Fruit fly (Drosophila melanogaster) whole organism, embryonic: Measurements from ENCODE around the gene dysc.

Experiments
- ATbp ChIP-seq: fragments of 200-800 bp; sonication (Bioruptor generic); optimal IDR thresholded peaks from 2 replicates; lab custom pipeline; 2017; ENCODE audit warnings: missing biosample characterization, mild to moderate bottlenecking, missing genetic modification characterization, missing genetic modification reagents
- BEAF-32 ChIP-seq: fragments of 200-800 bp; sonication (Bioruptor generic); optimal IDR thresholded peaks from 3 replicates; lab custom pipeline; 2017; ENCODE audit warnings: missing biosample characterization, missing genetic modification characterization, mild to moderate bottlenecking, moderate library complexity, missing genetic modification reagents
- Bteb2 ChIP-seq: fragments of 200-800 bp; sonication (Bioruptor generic); optimal IDR thresholded peaks from 2 replicates; lab custom pipeline; 2016; ENCODE audit warnings: missing biosample characterization, missing genetic modification characterization
- CG10209 ChIP-seq: fragments of 200-800 bp; sonication (Bioruptor generic); optimal IDR thresholded peaks from 3 replicates; lab custom pipeline; 2017; ENCODE audit warnings: missing biosample characterization, mild to moderate bottlenecking, missing genetic modification characterization, missing genetic modification reagents
- CG10274 ChIP-seq: fragments of 200-800 bp; sonication (Bioruptor generic); optimal IDR thresholded peaks from 3 replicates; lab custom pipeline; 2017; ENCODE audit warnings: missing biosample characterization, mild to moderate bottlenecking, missing genetic modification characterization
- CG11093 ChIP-seq: fragments of 200-800 bp; sonication (Bioruptor generic); IDR thresholded peaks from 3 replicates; pipeline ENCODE4 v1.3.6; 2022; ENCODE audit warnings: missing biosample characterization, missing genetic modification characterization
- CG11696 ChIP-seq: fragments of 200-800 bp; sonication (Bioruptor generic); IDR thresholded peaks from 2 replicates; pipeline ENCODE4 v1.3.6; 2022; ENCODE audit warnings: missing biosample characterization, missing genetic modification characterization
- CG12299 ChIP-seq: fragments of 200-800 bp; sonication (Bioruptor generic); optimal IDR thresholded peaks from 2 replicates; lab custom pipeline; 2018; ENCODE audit warnings: missing biosample characterization, mild to moderate bottlenecking, missing genetic modification characterization
- CG12391 ChIP-seq: fragments of 200-800 bp; sonication (Bioruptor generic); optimal IDR thresholded peaks from 3 replicates; lab custom pipeline; 2018; ENCODE audit warnings: missing biosample characterization, mild to moderate bottlenecking, missing genetic modification characterization, moderate library complexity
- CG12769 ChIP-seq: fragments of 200-800 bp; sonication (Bioruptor generic); optimal IDR thresholded peaks from 2 replicates; lab custom pipeline; 2019; ENCODE audit warnings: missing biosample characterization, mild to moderate bottlenecking, missing genetic modification characterization, moderate library complexity
- CG12942 ChIP-seq: fragments of 200-800 bp; sonication (Bioruptor generic); optimal IDR thresholded peaks from 3 replicates; lab custom pipeline; 2016; ENCODE audit warnings: missing biosample characterization, missing genetic modification characterization
- CG14441 ChIP-seq: fragments of 200-800 bp; sonication (Bioruptor generic); IDR thresholded peaks from 2 replicates; pipeline ENCODE4 v1.3.6; 2022; ENCODE audit warnings: missing biosample characterization, missing genetic modification characterization
- CG1603 ChIP-seq: fragments of 200-800 bp; sonication (Bioruptor generic); optimal IDR thresholded peaks from 2 replicates; lab custom pipeline; 2019; ENCODE audit warnings: missing biosample characterization, mild to moderate bottlenecking, missing genetic modification characterization, moderate library complexity
- CG16815 ChIP-seq: fragments of 200-800 bp; sonication (Bioruptor generic); optimal IDR thresholded peaks from 3 replicates; lab custom pipeline; 2017; ENCODE audit warnings: missing biosample characterization, mild to moderate bottlenecking, missing genetic modification characterization
- CG17361 ChIP-seq: fragments of 200-800 bp; sonication (Bioruptor generic); IDR thresholded peaks from 3 replicates; pipeline ENCODE4 v1.3.6; 2022; ENCODE audit warnings: missing biosample characterization, missing genetic modification characterization
- CG2116 ChIP-seq: fragments of 200-800 bp; sonication (Bioruptor generic); optimal IDR thresholded peaks from 3 replicates; lab custom pipeline; 2018; ENCODE audit warnings: missing biosample characterization, mild to moderate bottlenecking, missing genetic modification characterization
- CG2712 ChIP-seq: fragments of 200-800 bp; optimal IDR thresholded peaks from 3 replicates; lab custom pipeline; 2019; ENCODE audit warnings: missing biosample characterization, mild to moderate bottlenecking, missing genetic modification characterization, moderate library complexity
- CG3407 ChIP-seq: fragments of 200-800 bp; sonication (Bioruptor generic); optimal IDR thresholded peaks from 2 replicates; lab custom pipeline; 2018; ENCODE audit warnings: missing biosample characterization, mild to moderate bottlenecking, missing genetic modification characterization
- CG4617 ChIP-seq: fragments of 200-800 bp; sonication (Bioruptor generic); optimal IDR thresholded peaks from 3 replicates; lab custom pipeline; 2016; ENCODE audit warnings: missing biosample characterization, missing genetic modification characterization, borderline replicate concordance
- CG7372 ChIP-seq: fragments of 200-800 bp; sonication (Bioruptor generic); IDR thresholded peaks from 2 replicates; pipeline ENCODE4 v1.3.6; 2022; ENCODE audit warnings: missing biosample characterization, missing genetic modification characterization
- CG7745 ChIP-seq: fragments of 200-800 bp; sonication (Bioruptor generic); optimal IDR thresholded peaks from 2 replicates; lab custom pipeline; 2018; ENCODE audit warnings: missing biosample characterization, mild to moderate bottlenecking, missing genetic modification characterization, moderate library complexity
- CG7963 ChIP-seq: fragments of 200-800 bp; sonication (Bioruptor generic); IDR thresholded peaks from 3 replicates; pipeline ENCODE4 v1.3.6; 2022; ENCODE audit warnings: missing biosample characterization, missing genetic modification characterization; ENCODE audit not compliant: partially characterized antibody
- CG9609 ChIP-seq: fragments of 200-800 bp; sonication (Bioruptor generic); optimal IDR thresholded peaks from 3 replicates; lab custom pipeline; 2016; ENCODE audit warnings: missing biosample characterization, missing genetic modification characterization
- CG9876 ChIP-seq: fragments of 200-800 bp; sonication (Bioruptor generic); optimal IDR thresholded peaks from 2 replicates; lab custom pipeline; 2016; ENCODE audit warnings: missing biosample characterization, missing genetic modification characterization
- Dfd ChIP-seq, 2 experiments: fragments of >200 bp; optimal IDR thresholded peaks; 2 replicates each; lab custom pipeline; 2017; ENCODE audit warnings: missing biosample characterization in 2 of 2, missing genetic modification characterization in 2 of 2
- Dp ChIP-seq: fragments of 200-800 bp; sonication (Bioruptor generic); optimal IDR thresholded peaks from 2 replicates; lab custom pipeline; 2018; ENCODE audit warnings: missing biosample characterization, mild to moderate bottlenecking, missing genetic modification characterization, moderate library complexity
- Elba2 ChIP-seq: fragments of 200-800 bp; sonication (Bioruptor generic); optimal IDR thresholded peaks from 3 replicates; lab custom pipeline; 2016; ENCODE audit warnings: missing biosample characterization, missing genetic modification characterization
- Ets65A ChIP-seq: fragments of 200-800 bp; sonication (Bioruptor generic); peaks from one replicate; lab custom pipeline; 2016; ENCODE audit warnings: missing biosample characterization, missing genetic modification characterization
- HLH3B ChIP-seq: fragments of 200-800 bp; sonication (Bioruptor generic); IDR thresholded peaks from 2 replicates; pipeline ENCODE4 v1.3.6; 2022; ENCODE audit warnings: missing biosample characterization, missing genetic modification characterization
- Hsf ChIP-seq: fragments of 200-800 bp; sonication (Bioruptor generic); optimal IDR thresholded peaks from 3 replicates; lab custom pipeline; 2016; ENCODE audit warnings: missing biosample characterization, missing genetic modification characterization
- NC2α ChIP-seq: fragments of 200-800 bp; sonication (Bioruptor generic); optimal IDR thresholded peaks from 2 replicates; lab custom pipeline; 2016; ENCODE audit warnings: missing biosample characterization, missing genetic modification characterization
- Sox102F ChIP-seq: fragments of 200-800 bp; sonication (Bioruptor generic); optimal IDR thresholded peaks from 2 replicates; lab custom pipeline; 2018; ENCODE audit warnings: missing biosample characterization, mild to moderate bottlenecking, missing genetic modification characterization, moderate library complexity
- Sry-δ ChIP-seq: fragments of 200-800 bp; sonication (Bioruptor generic); optimal IDR thresholded peaks from 2 replicates; lab custom pipeline; 2016; ENCODE audit warnings: missing biosample characterization, missing genetic modification characterization
- ac ChIP-seq: fragments of 200-800 bp; sonication (Bioruptor generic); optimal IDR thresholded peaks from 3 replicates; lab custom pipeline; 2017; ENCODE audit warnings: missing biosample characterization, mild to moderate bottlenecking, missing genetic modification characterization
- bowl ChIP-seq: fragments of 200-800 bp; sonication (Bioruptor generic); IDR thresholded peaks from 2 replicates; pipeline ENCODE4 v1.3.6; 2022; ENCODE audit warnings: missing biosample characterization, missing genetic modification characterization
- br ChIP-seq: fragments of >200 bp; optimal IDR thresholded peaks from 2 replicates; lab custom pipeline; 2017
- caup ChIP-seq: fragments of 200-800 bp; sonication (Bioruptor generic); optimal IDR thresholded peaks from 3 replicates; lab custom pipeline; 2017; ENCODE audit warnings: missing biosample characterization, mild to moderate bottlenecking, missing genetic modification characterization, moderate library complexity; ENCODE audit not compliant: severe bottlenecking
- chn ChIP-seq: fragments of 200-800 bp; sonication (Bioruptor generic); optimal IDR thresholded peaks from 2 replicates; lab custom pipeline; 2016; ENCODE audit warnings: missing biosample characterization, missing genetic modification characterization
- dmrt99B ChIP-seq: fragments of 200-800 bp; sonication (Bioruptor generic); optimal IDR thresholded peaks from 2 replicates; lab custom pipeline; 2018; ENCODE audit warnings: missing biosample characterization, mild to moderate bottlenecking, missing genetic modification characterization, moderate library complexity
- ftz-f1 ChIP-seq: fragments of 200-800 bp; sonication (Bioruptor generic); optimal IDR thresholded peaks from 2 replicates; lab custom pipeline; 2016; ENCODE audit warnings: missing biosample characterization, missing genetic modification characterization
- gce ChIP-seq: fragments of 200-800 bp; sonication (Bioruptor generic); IDR thresholded peaks from 3 replicates; pipeline ENCODE4 v1.3.6; 2022; ENCODE audit warnings: missing biosample characterization, missing genetic modification characterization
- ham ChIP-seq: fragments of 200-800 bp; sonication (Bioruptor generic); IDR thresholded peaks from 2 replicates; pipeline ENCODE4 v1.3.6; 2022; ENCODE audit warnings: missing biosample characterization, missing genetic modification characterization
- kni ChIP-seq: fragments of 200-800 bp; sonication (Bioruptor generic); optimal IDR thresholded peaks from 3 replicates; lab custom pipeline; 2017; ENCODE audit warnings: mild to moderate bottlenecking, missing biosample characterization, missing genetic modification reagents, missing genetic modification characterization
- mld ChIP-seq: fragments of 200-800 bp; sonication (Bioruptor generic); IDR thresholded peaks from 3 replicates; pipeline ENCODE4 v1.3.6; 2022; ENCODE audit warnings: missing biosample characterization, missing genetic modification characterization; ENCODE audit not compliant: partially characterized antibody
- sr ChIP-seq: fragments of 200-800 bp; sonication (Bioruptor generic); IDR thresholded peaks from 3 replicates; pipeline ENCODE4 v1.3.6; 2022; ENCODE audit warnings: missing biosample characterization, missing genetic modification characterization
- ssp ChIP-seq: fragments of 200-800 bp; sonication (Bioruptor generic); IDR thresholded peaks from 2 replicates; pipeline ENCODE4 v1.3.6; 2022; ENCODE audit warnings: missing biosample characterization, missing genetic modification characterization
- ttk ChIP-seq: fragments of 200-800 bp; sonication (Bioruptor generic); IDR thresholded peaks from 2 replicates; pipeline ENCODE4 v2.1.2; 2022; ENCODE audit warnings: missing biosample characterization, missing genetic modification characterization
- unpg ChIP-seq: fragments of 200-800 bp; sonication (Bioruptor generic); optimal IDR thresholded peaks from 3 replicates; lab custom pipeline; 2018; ENCODE audit warnings: missing biosample characterization, mild to moderate bottlenecking, missing genetic modification characterization, moderate library complexity
- vvl ChIP-seq: fragments of 200-800 bp; sonication (Bioruptor generic); IDR thresholded peaks from 2 replicates; pipeline ENCODE4 v1.3.6; 2022; ENCODE audit warnings: missing biosample characterization, missing genetic modification characterization
- wdn ChIP-seq: fragments of 200-800 bp; sonication (Bioruptor generic); IDR thresholded peaks from 2 replicates; pipeline ENCODE4 v1.3.6; 2022; ENCODE audit warnings: missing biosample characterization, missing genetic modification characterization
- z ChIP-seq: fragments of 200-800 bp; sonication (Bioruptor generic); IDR thresholded peaks from 3 replicates; pipeline ENCODE4 v1.3.6; 2022; ENCODE audit warnings: missing biosample characterization, missing genetic modification characterization

Gene dysc

dm6 chr3L:13862403-13862802 is 40.6 kb downstream of the dysc start (continued):
- peak; percentile 87 for TF ChIP-seq chn (GFP tag; lab: Kevin White, UChicago)
- peak; percentile 60; the same call in 2 of the 3 replicates for TF ChIP-seq z (GFP tag; lab: Robert Waterston, UW)
- peak; percentile 94 for TF ChIP-seq CG14441 (GFP tag; lab: Robert Waterston, UW)
- TF ChIP-seq CG2116 (GFP tag; lab: Kevin White, UChicago) = no peak
- TF ChIP-seq CG1603 (tag; lab: Kevin White, UChicago) = peak; percentile 91
- TF ChIP-seq ATbp (GFP tag; lab: Kevin White, UChicago) = peak; percentile 56
- peak; percentile 88 for TF ChIP-seq CG9609 (GFP tag; lab: Kevin White, UChicago)
- TF ChIP-seq Ets65A (GFP tag; lab: Kevin White, UChicago) = peak; percentile 97
- TF ChIP-seq Sox102F (GFP tag; lab: Kevin White, UChicago) = peak; percentile 86
- peak; percentile 85 for TF ChIP-seq CG10209 (GFP tag; lab: Kevin White, UChicago)
- TF ChIP-seq ftz-f1 (GFP tag; lab: Kevin White, UChicago) = peak; percentile 94
- peak; percentile 67 for TF ChIP-seq CG2712 (tag; lab: Kevin White, UChicago)
- TF ChIP-seq CG7963 (GFP tag; lab: Robert Waterston, UW) = peak; percentile 55; the same call in 2 of the 3 replicates
- peak; percentile 92 for TF ChIP-seq wdn (GFP tag; lab: Robert Waterston, UW)
- TF ChIP-seq vvl (GFP tag; lab: Robert Waterston, UW) = peak; percentile 90
- TF ChIP-seq CG11696 (GFP tag; lab: Robert Waterston, UW) = peak; percentile 60; the same call in 1 of the 2 replicates
- peak; percentile 98 for TF ChIP-seq CG12769 (tag; lab: Kevin White, UChicago)
- 0 out of 3 replicates have a peak, but pooled peaks have one; percentile 31 for TF ChIP-seq mld (GFP tag; lab: Robert Waterston, UW)
- TF ChIP-seq CG7372 (GFP tag; lab: Robert Waterston, UW) = peak; percentile 84
- peak; percentile 67 for TF ChIP-seq Bteb2 (GFP tag; lab: Kevin White, UChicago)
- peak; percentile 72 for TF ChIP-seq CG12391 (tag; lab: Kevin White, UChicago)
- TF ChIP-seq sr (GFP tag; lab: Robert Waterston, UW) = peak; percentile 87
- no peak for TF ChIP-seq BEAF-32 (GFP tag; lab: Kevin White, UChicago)
- TF ChIP-seq CG10274 (GFP tag; lab: Kevin White, UChicago) = no peak
- peak; percentile 74; the same call in 1 of the 2 replicates for TF ChIP-seq ssp (GFP tag; lab: Robert Waterston, UW)
- peak; percentile 86 for TF ChIP-seq CG12942 (GFP tag; lab: Kevin White, UChicago)
- TF ChIP-seq CG3407 = peak; percentile 54
- peak; percentile 81 for TF ChIP-seq CG16815
- no peak for TF ChIP-seq br (lab: Kevin White, UChicago)
- TF ChIP-seq ham (GFP tag; lab: Robert Waterston, UW) = peak; percentile 67; the same call in 1 of the 2 replicates
- peak; percentile 95; the same call in 1 of the 2 replicates for TF ChIP-seq ttk
- TF ChIP-seq Dfd (GFP tag; optimal IDR thresholded peaks at IDR 0.05; lab: Kevin White, UChicago) = no peak
- no peak for TF ChIP-seq Dp
- TF ChIP-seq Sry-δ (GFP tag; lab: Kevin White, UChicago) = no peak
- TF ChIP-seq unpg (GFP tag; lab: Kevin White, UChicago) = peak; percentile 83
- TF ChIP-seq Hsf (GFP tag; lab: Kevin White, UChicago) = peak; percentile 89
- TF ChIP-seq CG11093 (GFP tag; lab: Robert Waterston, UW) = peak; percentile 71; the same call in 2 of the 3 replicates
- TF ChIP-seq CG17361 = no peak; the same call in 2 of the 3 replicates
- TF ChIP-seq ac (GFP tag; lab: Kevin White, UChicago) = peak; percentile 4
- TF ChIP-seq Elba2 (GFP tag; lab: Kevin White, UChicago) = no peak
- 0 out of 2 replicates have a peak, but pooled peaks have one; percentile 61 for TF ChIP-seq HLH3B (GFP tag; lab: Robert Waterston, UW)
- peak; percentile 84 for TF ChIP-seq bowl (GFP tag; lab: Robert Waterston, UW)
- peak; percentile 72 for TF ChIP-seq CG9876 (GFP tag; lab: Kevin White, UChicago)
- TF ChIP-seq CG4617 (GFP tag; lab: Kevin White, UChicago) = peak; percentile 69
- TF ChIP-seq kni (GFP tag; lab: Kevin White, UChicago) = no peak
- peak; percentile 68 for TF ChIP-seq dmrt99B
- peak; percentile 64; the same call in 1 of the 3 replicates for TF ChIP-seq gce
- TF ChIP-seq CG7745 = no peak
- TF ChIP-seq CG12299 (tag; lab: Kevin White, UChicago) = peak; percentile 58
- TF ChIP-seq caup = peak; percentile 49
- peak; percentile 72 for TF ChIP-seq NC2α
